Worm (Caenorhabditis elegans) whole organism, L4/young adult: ENCODE results near the gene dod-3.

ENCODE experiments used
- W03F9.2 ChIP-seq: fragments of 150-350 bp; optimal IDR thresholded peaks from 2 replicates; lab custom pipeline; 2014; ENCODE audit warnings: missing biosample characterization, missing genetic modification characterization
- dao-5 ChIP-seq: sonication (generic microtip); optimal IDR thresholded peaks from 2 replicates; lab custom pipeline; 2016; ENCODE audit warnings: missing genotype, missing genetic modification characterization, moderate library complexity, missing compliant biosample characterization
- him-1 ChIP-seq: sonication (generic microtip); optimal IDR thresholded peaks from 2 replicates; lab custom pipeline; 2016; ENCODE audit warnings: missing genotype, missing genetic modification reagents, missing genetic modification characterization, missing compliant biosample characterization

Gene dod-3

ce11 chrV:2742298-2742697, 11.4 kb upstream of the dod-3 start, which contains the start of gene srg-62:
Gene srg-62 (minus strand): TSS chrV:2742398.
- TF ChIP-seq him-1 (tag; lab: Kevin White, UChicago) = no peak
- TF ChIP-seq W03F9.2 = no peak
- TF ChIP-seq dao-5 = no peak

DNA sequence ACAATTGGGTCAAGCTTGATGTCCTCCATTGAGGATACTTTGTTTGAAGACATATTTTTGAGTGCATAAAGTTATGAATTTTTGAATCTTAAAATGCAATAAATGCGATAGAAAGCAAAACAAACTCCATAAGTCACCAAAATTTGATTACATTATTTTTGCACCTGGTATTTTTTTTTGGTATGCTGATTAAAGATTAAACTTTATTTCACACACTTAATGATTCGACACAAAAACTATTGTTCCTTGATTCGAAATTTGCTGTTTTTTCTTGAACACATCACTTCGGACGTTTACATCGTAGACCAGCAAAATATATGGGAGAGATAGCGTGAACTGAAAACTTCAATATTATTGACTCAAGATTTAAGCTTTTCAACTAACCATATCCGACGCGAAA, 9.3 kb upstream of the dod-3 start, which contains the start of gene srg-61:
TSS of gene srg-61 (minus strand) at position 101 of the 400 bp plus-strand sequence.
- no peak for TF ChIP-seq him-1 (tag; lab: Kevin White, UChicago)
- no peak for TF ChIP-seq W03F9.2
- no peak for TF ChIP-seq dao-5

- TF ChIP-seq him-1 (tag; lab: Kevin White, UChicago) (no peak), dao-5 (no peak), W03F9.2 (no peak)
Measured at ce11 chrV:2739607-2740006, 8.7 kb upstream of the dod-3 start.

- TF ChIP-seq dao-5 (no peak), him-1 (tag; lab: Kevin White, UChicago) (no peak), W03F9.2 (no peak)
Measured at ce11 chrV:2738174-2738573, 7.3 kb upstream of the dod-3 start, which contains the start of gene srg-56. Gene srg-56 (minus strand): TSS chrV:2738274.

- TF ChIP-seq dao-5 = no peak
- TF ChIP-seq W03F9.2 = no peak
- TF ChIP-seq him-1 (tag; lab: Kevin White, UChicago) = no peak
Measured at ce11 chrV:2734360-2734759, 3.5 kb upstream of the dod-3 start, which contains the start of gene srg-57. Gene srg-57 (minus strand): TSS chrV:2734460.

DNA sequence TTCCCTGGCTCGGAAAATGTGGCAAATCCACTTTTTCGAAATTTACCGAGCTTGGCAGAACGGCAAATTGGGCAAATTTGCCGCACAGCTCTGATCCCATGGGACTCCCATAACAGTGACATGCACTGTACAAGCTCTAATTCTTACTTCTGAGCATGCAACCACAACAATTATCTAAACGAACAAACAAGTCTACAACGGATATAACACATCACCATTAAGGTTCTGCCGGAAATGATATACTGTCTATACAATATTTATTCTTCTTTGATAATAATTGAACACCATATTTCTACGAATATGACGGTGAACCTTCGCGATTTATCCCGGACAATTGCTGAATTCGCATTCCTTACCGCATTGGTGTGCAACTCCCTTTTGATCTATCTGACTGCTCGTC, 2.7 kb downstream of the dod-3 start, which contains the start of gene str-33:
TSS of gene str-33 (plus strand) at position 301 of the 400 bp plus-strand sequence.
- no peak for TF ChIP-seq W03F9.2
- no peak for TF ChIP-seq dao-5
- no peak for TF ChIP-seq him-1 (tag; lab: Kevin White, UChicago)

DNA sequence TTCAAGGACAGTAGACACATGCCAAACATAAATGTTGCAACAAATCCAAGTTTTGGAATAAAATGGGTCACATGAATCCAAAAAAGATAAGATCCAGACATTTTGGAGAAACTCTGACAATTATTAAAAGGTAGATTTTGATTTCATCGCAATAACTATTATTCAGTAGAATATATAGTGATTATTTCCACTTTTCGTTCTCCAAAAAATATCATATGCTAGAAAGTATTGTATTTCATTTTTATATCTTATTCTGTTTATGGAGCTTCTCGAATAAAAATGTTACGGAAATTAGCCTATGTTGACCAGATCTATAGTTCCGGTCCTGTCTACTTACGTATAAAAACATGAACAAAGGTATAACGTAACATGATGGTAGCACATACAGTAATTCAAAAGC, 3.8 kb downstream of the dod-3 start, which contains the start of gene str-13:
TSS of gene str-13 (minus strand) at position 101 of the 400 bp plus-strand sequence.
- TF ChIP-seq him-1 (tag; lab: Kevin White, UChicago) = no peak
- no peak for TF ChIP-seq W03F9.2
- TF ChIP-seq dao-5 = no peak

DNA sequence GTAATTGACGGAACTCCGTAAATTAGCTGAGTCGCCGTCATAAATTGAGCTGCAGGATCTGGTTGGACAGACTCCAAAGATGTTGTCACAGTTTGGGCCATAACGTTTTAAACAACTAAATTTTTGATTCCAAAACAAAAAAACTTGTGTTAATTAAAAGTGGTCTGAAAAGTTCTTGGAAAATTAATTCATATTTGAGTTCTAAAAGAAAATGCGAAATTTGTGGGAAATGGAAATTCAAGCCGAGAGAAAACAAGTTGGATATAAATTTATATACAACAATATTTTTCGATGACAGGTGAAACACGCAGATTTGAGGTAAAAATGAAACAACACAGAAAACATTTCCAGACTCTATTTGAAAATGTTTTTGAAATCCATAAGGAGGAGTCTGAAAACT, 5.7 kb downstream of the dod-3 start, which contains the start of gene srg-59:
TSS of gene srg-59 (minus strand) at position 101 of the 400 bp plus-strand sequence.
- TF ChIP-seq dao-5 (no peak), W03F9.2 (no peak), him-1 (tag; lab: Kevin White, UChicago) (no peak)

ce11 chrV:2722555-2722954, 8.3 kb downstream of the dod-3 start, which contains the start of gene srg-60:
Gene srg-60 (minus strand): TSS chrV:2722655.
- TF ChIP-seq dao-5 (no peak), W03F9.2 (no peak), him-1 (tag; lab: Kevin White, UChicago) (no peak)

DNA sequence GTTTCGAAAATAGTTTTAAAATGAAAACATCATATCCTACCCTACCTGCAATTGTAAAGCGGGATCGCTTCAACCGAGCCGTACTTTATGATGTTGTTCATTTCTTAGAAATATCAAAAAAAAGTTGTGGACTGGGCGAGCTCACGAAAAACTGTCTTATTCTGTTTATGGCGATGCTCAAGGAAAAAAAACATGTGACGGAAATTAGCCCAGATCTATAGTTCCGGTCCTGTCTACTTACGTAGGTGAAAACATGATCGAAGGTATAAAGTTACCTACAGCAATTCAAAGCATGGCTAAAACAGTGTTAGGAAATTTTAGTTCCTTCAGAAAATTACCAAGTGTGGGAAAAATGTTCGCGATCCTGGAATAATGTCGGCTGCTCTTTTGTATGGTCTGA, 10.1 kb downstream of the dod-3 start, which contains the start of gene srt-27:
TSS of gene srt-27 (minus strand) at position 101 of the 400 bp plus-strand sequence.
- TF ChIP-seq dao-5 = no peak
- no peak for TF ChIP-seq him-1 (tag; lab: Kevin White, UChicago)
- TF ChIP-seq W03F9.2 = no peak

ce11 chrV:2718688-2719185, 12.2 kb downstream of the dod-3 start, which contains the start of gene srt-29:
Gene srt-29 (minus strand): TSS chrV:2719135.
- TF ChIP-seq him-1 (tag; lab: Kevin White, UChicago) (no peak), dao-5 (no peak)

- no peak for TF ChIP-seq W03F9.2
- no peak for TF ChIP-seq dao-5
- TF ChIP-seq him-1 (tag; lab: Kevin White, UChicago) = no peak
Measured at ce11 chrV:2716933-2717332, 14.0 kb downstream of the dod-3 start.

DNA sequence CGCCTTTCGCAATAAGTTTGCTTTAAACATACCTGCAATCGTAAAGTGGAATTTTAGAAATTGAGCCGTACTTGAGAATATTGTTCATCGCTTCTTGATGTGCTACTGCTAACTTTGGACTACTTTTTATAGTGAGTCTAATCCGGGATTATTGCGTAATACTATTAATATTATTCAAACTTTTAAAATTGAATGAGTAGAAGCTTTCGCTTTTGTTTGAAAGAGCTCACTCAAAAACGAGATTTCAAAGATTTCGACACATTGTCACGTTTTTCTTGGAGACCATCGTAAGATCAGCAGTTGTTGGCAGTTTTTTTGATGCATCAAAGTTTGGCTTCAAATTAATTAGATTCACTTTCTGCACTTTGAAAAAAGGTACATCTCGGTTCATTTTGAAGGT, 17.4 kb downstream of the dod-3 start, which contains the start of gene srt-28:
TSS of gene srt-28 (minus strand) at position 101 of the 400 bp plus-strand sequence.
- no peak for TF ChIP-seq W03F9.2
- TF ChIP-seq him-1 (tag; lab: Kevin White, UChicago) = no peak
- TF ChIP-seq dao-5 = no peak

DNA sequence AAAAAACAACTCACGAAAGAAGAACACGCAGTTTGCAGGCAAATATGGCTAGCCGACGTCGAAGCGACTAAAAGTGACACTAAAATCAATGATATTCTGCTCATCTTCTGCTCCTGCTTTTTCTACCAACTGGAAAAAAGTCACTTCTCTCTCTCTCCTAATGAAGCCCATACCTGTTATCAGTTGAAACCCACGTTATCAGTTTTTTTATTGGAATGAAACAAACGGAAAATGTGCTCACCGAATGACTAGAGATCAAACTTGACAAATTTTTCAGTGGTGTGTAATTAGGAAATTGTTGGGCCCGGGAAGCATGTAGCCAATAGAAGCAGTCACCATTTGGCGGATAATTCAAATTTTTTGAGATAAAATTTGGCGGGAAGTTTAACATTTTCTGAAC, 19.5 kb downstream of the dod-3 start, which contains the start of gene C24B9.3:
TSS of gene C24B9.3 (minus strand) at position 171 of the 400 bp plus-strand sequence.
- TF ChIP-seq W03F9.2 = no peak
- no peak for TF ChIP-seq him-1 (tag; lab: Kevin White, UChicago)
- no peak for TF ChIP-seq dao-5

DNA sequence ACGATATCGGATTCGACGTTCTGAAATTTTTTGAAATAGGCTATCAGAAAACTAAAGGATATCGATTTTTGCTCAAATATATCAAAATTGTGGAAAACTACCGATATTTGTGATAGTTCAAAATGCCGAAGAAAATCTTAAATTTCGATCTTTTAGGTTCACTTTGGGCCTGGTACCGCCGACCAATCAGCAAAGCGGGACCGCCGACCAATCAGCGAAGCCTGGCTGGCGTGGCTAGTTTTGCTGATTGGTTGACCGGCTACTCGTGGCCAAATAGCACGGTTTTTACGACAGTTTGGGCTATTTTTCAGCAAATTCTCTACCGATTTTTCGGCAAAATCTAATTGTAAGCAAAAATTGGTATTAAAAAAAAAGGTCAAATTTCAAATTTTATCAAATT, 20.7 kb downstream of the dod-3 start:
- TF ChIP-seq W03F9.2 = no peak
- TF ChIP-seq dao-5 = no peak
- no peak for TF ChIP-seq him-1 (tag; lab: Kevin White, UChicago)
